Worm (Caenorhabditis elegans): ENCODE measurements around the gene ttr-40.

The ttr-40 gene

ce11 chrV:9373473-9373872, 18.2 kb upstream of the ttr-40 start, which contains the start of gene E02C12.8:
Gene E02C12.8, minus strand, starts transcription at chrV:9373613.
- no peak for TF ChIP-seq ttx-3 (tag; optimal IDR thresholded peaks at IDR 0.05)
- TF ChIP-seq dve-1 (tag; optimal IDR thresholded peaks at IDR 0.05) = no peak
- no peak for TF ChIP-seq pax-1 (tag; optimal IDR thresholded peaks at IDR 0.05)
- peak; percentile 35 for TF ChIP-seq elt-2 (tag; optimal IDR thresholded peaks at IDR 0.05)
- no peak for TF ChIP-seq F13H6.1 (tag; optimal IDR thresholded peaks at IDR 0.05)

- TF ChIP-seq hlh-30 (tag; optimal IDR thresholded peaks at IDR 0.05; ENCODE audit: insufficient read depth) (no peak), sdc-2 (tag; optimal IDR thresholded peaks at IDR 0.05) (no peak), ref-2 (tag; optimal IDR thresholded peaks at IDR 0.05) (no peak), K09A11.1 (tag; optimal IDR thresholded peaks at IDR 0.05; ENCODE audit: insufficient read depth) (no peak), nfya-1 (tag; optimal IDR thresholded peaks at IDR 0.05) (no peak), ceh-19 (GFP tag; optimal IDR thresholded peaks at IDR 0.05) (no peak), unc-55 (GFP tag; optimal IDR thresholded peaks at IDR 0.05) (no peak), unc-42 (tag; optimal IDR thresholded peaks at IDR 0.05) (no peak), pat-9 (tag; optimal IDR thresholded peaks at IDR 0.05) (no peak), npax-4 (tag; optimal IDR thresholded peaks at IDR 0.05) (no peak), ceh-45 (GFP tag; IDR thresholded peaks at IDR 0.05) (no peak), eyg-1 (tag; optimal IDR thresholded peaks at IDR 0.05) (no peak), K02D7.2 (tag; optimal IDR thresholded peaks at IDR 0.05) (no peak), hlh-8 (tag; optimal IDR thresholded peaks at IDR 0.05) (no peak), ama-1 (optimal IDR thresholded peaks at IDR 0.05) (no peak), ets-4 (tag; optimal IDR thresholded peaks at IDR 0.05) (no peak), hlh-6 (tag; optimal IDR thresholded peaks at IDR 0.05) (no peak), ceh-48 (tag; optimal IDR thresholded peaks at IDR 0.05) (no peak), ttx-3 (tag; optimal IDR thresholded peaks at IDR 0.05) (no peak), pha-4 (tag; optimal IDR thresholded peaks at IDR 0.05) (no peak)
Measured at ce11 chrV:9370986-9371385, 15.7 kb upstream of the ttr-40 start, which contains the start of gene E02C12.6. Gene E02C12.6, minus strand, starts transcription at chrV:9371086.

ce11 chrV:9359674-9360073, 4.4 kb upstream of the ttr-40 start, which contains the start of gene gpa-3:
Gene gpa-3, minus strand, starts transcription at chrV:9359774.
- no peak for TF ChIP-seq hlh-15 (tag; optimal IDR thresholded peaks at IDR 0.05)
- TF ChIP-seq ref-2 (tag; optimal IDR thresholded peaks at IDR 0.05) = no peak
- TF ChIP-seq pha-4 (tag; optimal IDR thresholded peaks at IDR 0.05) = no peak
- no peak for TF ChIP-seq sox-2 (GFP tag; IDR thresholded peaks at IDR 0.05)
- no peak for TF ChIP-seq elt-2 (tag; optimal IDR thresholded peaks at IDR 0.05)
- no peak for TF ChIP-seq unc-86 (tag; optimal IDR thresholded peaks at IDR 0.05)

ce11 chrV:9356345-9356744, 1.1 kb upstream of the ttr-40 start, which contains the start of gene ttr-49:
Gene ttr-49, minus strand, starts transcription at chrV:9356515.
- TF ChIP-seq dve-1 (tag; optimal IDR thresholded peaks at IDR 0.05) (no peak), unc-3 (GFP tag; conservative IDR thresholded peaks at IDR 0.05) (no peak), unc-3 (tag; optimal IDR thresholded peaks at IDR 0.05) (no peak), ceh-30 (tag; optimal IDR thresholded peaks at IDR 0.05) (no peak), fkh-6 (tag; optimal IDR thresholded peaks at IDR 0.05) (no peak), nhr-11 (tag; optimal IDR thresholded peaks at IDR 0.05) (no peak)

DNA sequence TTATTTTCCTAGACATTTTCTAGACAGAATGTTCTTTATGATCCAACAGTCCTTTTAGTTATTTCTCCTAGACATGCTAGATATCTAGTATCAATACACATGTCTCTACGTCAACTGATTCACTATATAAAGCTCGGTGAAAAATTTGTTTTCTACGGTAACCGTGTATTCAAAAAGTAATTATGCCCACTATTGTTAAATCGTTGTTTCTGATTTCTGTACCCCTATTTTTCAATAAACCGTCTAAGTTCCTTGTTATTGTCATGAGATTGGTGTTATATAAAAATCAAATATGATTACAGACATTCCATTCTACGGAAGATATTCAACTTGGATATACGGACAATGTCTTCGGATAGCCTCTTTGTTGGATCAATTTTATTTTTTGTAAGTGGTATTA, 2.3 kb downstream of the ttr-40 start, which contains the start of gene srx-46:
srx-46 (plus strand) TSS at position 301 of the 400 bp plus-strand sequence.
- TF ChIP-seq rnt-1 (tag; optimal IDR thresholded peaks at IDR 0.05) (no peak), ref-2 (tag; optimal IDR thresholded peaks at IDR 0.05) (no peak), elt-4 (tag; optimal IDR thresholded peaks at IDR 0.05) (no peak), unc-3 (GFP tag; conservative IDR thresholded peaks at IDR 0.05) (no peak), unc-3 (tag; optimal IDR thresholded peaks at IDR 0.05) (no peak), tbx-2 (tag; optimal IDR thresholded peaks at IDR 0.05) (no peak), ceh-24 (tag; optimal IDR thresholded peaks at IDR 0.05) (no peak), hlh-30 (tag; optimal IDR thresholded peaks at IDR 0.05; ENCODE audit: insufficient read depth) (no peak), K09A11.1 (tag; optimal IDR thresholded peaks at IDR 0.05; ENCODE audit: insufficient read depth) (no peak), lim-6 (tag; optimal IDR thresholded peaks at IDR 0.05) (no peak), ceh-45 (GFP tag; IDR thresholded peaks at IDR 0.05) (no peak), ceh-30 (tag; optimal IDR thresholded peaks at IDR 0.05) (no peak), ceh-19 (GFP tag; optimal IDR thresholded peaks at IDR 0.05) (no peak), ttx-3 (tag; optimal IDR thresholded peaks at IDR 0.05) (no peak), ceh-31 (tag; optimal IDR thresholded peaks at IDR 0.05) (no peak), Y22D7AL.16 (tag; optimal IDR thresholded peaks at IDR 0.05) (no peak), fkh-10 (GFP tag; optimal IDR thresholded peaks at IDR 0.05) (no peak)
